Worm (Caenorhabditis elegans): ENCODE results near the gene Y116A8C.3.

- TF ChIP-seq ztf-23 (GFP tag; IDR thresholded peaks at IDR 0.05) (no peak), ztf-29 (GFP tag; IDR thresholded peaks at IDR 0.05) (no peak), flt-1 (GFP tag; IDR thresholded peaks at IDR 0.05) (no peak), klf-2 (GFP tag; conservative IDR thresholded peaks at IDR 0.05) (no peak), med-1 (GFP tag; optimal IDR thresholded peaks at IDR 0.05; ENCODE audit: insufficient read depth) (no peak), tab-1 (GFP tag; IDR thresholded peaks at IDR 0.05) (no peak), cog-1 (tag; optimal IDR thresholded peaks at IDR 0.05) (no peak)
Observed at ce11 chrIV:16917831-16918429, 2.1 kb downstream of the Y116A8C.3 start, which contains the start of the genes Y116A8C.469 and Y116A8C.468.

All from whole organism, midembryonic.